Fruit fly (Drosophila melanogaster) whole organism, prepupa: ENCODE data around the gene CG4860.

Source experiments
- CG6808 ChIP-seq: fragments of 200-800 bp; sonication (Bioruptor generic); optimal IDR thresholded peaks from 3 replicates; lab custom pipeline; 2017; ENCODE audit warnings: missing biosample characterization, missing genetic modification characterization, mild to moderate bottlenecking, moderate library complexity, missing genetic modification reagents
- Eip78C ChIP-seq: fragments of 200-800 bp; sonication (Bioruptor generic); peaks from one replicate; lab custom pipeline; 2016; ENCODE audit warnings: missing biosample characterization, missing genetic modification characterization
- Hr39 ChIP-seq: fragments of 200-800 bp; sonication (Bioruptor generic); optimal IDR thresholded peaks from 2 replicates; lab custom pipeline; 2016; ENCODE audit warnings: missing biosample characterization, missing genetic modification characterization
- OdsH ChIP-seq: fragments of 200-800 bp; sonication (Bioruptor generic); optimal IDR thresholded peaks from 3 replicates; lab custom pipeline; 2016; ENCODE audit warnings: missing biosample characterization, missing genetic modification characterization
- cyc ChIP-seq: fragments of 200-800 bp; sonication (Bioruptor generic); optimal IDR thresholded peaks from 3 replicates; lab custom pipeline; 2016; ENCODE audit warnings: missing biosample characterization, missing genetic modification characterization
- vri ChIP-seq: fragments of 200-800 bp; sonication (Bioruptor generic); optimal IDR thresholded peaks from 3 replicates; lab custom pipeline; 2016; ENCODE audit warnings: missing biosample characterization, mild to moderate bottlenecking, missing genetic modification characterization

DNA sequence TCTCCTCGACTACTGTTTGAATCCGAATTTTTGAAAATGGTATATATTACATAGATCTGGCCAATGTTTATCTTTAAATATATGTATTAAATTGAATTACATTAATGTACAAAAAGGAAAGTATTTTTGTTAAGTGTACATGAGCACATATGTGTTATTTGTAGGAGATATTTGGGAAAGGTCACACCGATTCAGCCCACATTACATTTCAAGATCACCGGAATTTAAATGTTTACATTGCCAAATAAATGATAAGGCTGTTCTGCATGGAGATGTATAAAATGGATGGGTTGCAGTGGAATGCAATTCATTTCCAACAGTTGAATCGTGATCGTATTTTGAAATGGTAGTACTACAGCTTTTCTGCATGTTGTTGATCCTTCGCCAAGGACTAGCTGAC, 7.8 kb upstream of the CG4860 start, which contains the start of gene CG3916:
- TF ChIP-seq Hr39 (no peak), cyc (GFP tag; lab: Kevin White, UChicago) (no peak), Eip78C (GFP tag; lab: Kevin White, UChicago) (no peak), OdsH (no peak), vri (no peak), CG6808 (GFP tag; lab: Kevin White, UChicago) (no peak)
